Fruit fly (Drosophila melanogaster) whole organism, embryonic: ENCODE data around the gene CG1801.

ENCODE experiments used
- Aef1 ChIP-seq: fragments of 200-800 bp; sonication (Bioruptor generic); IDR thresholded peaks from 3 replicates; pipeline ENCODE4 v1.3.6; 2022; ENCODE audit warnings: missing biosample characterization, missing genetic modification characterization
- CG10366 ChIP-seq: fragments of 200-800 bp; sonication (Bioruptor generic); IDR thresholded peaks from 2 replicates; pipeline ENCODE4 v1.3.6; 2022; ENCODE audit warnings: missing biosample characterization, missing genetic modification characterization
- CG10431 ChIP-seq: fragments of 200-800 bp; sonication (Bioruptor generic); optimal IDR thresholded peaks from 3 replicates; lab custom pipeline; 2018; ENCODE audit warnings: missing biosample characterization, mild to moderate bottlenecking, missing genetic modification characterization
- CG10565 ChIP-seq: fragments of 200-800 bp; sonication (Bioruptor generic); optimal IDR thresholded peaks from 3 replicates; lab custom pipeline; 2016; ENCODE audit warnings: missing biosample characterization, mild to moderate bottlenecking, missing genetic modification characterization
- CG11504 ChIP-seq: fragments of 200-800 bp; sonication (Bioruptor generic); optimal IDR thresholded peaks from 3 replicates; lab custom pipeline; 2019; ENCODE audit warnings: missing biosample characterization, mild to moderate bottlenecking, missing genetic modification characterization, moderate library complexity
- CG14710 ChIP-seq: fragments of 200-800 bp; sonication (Bioruptor generic); optimal IDR thresholded peaks from 3 replicates; lab custom pipeline; 2019; ENCODE audit warnings: missing biosample characterization, mild to moderate bottlenecking, missing genetic modification characterization, moderate library complexity
- CG14965 ChIP-seq: fragments of 200-800 bp; sonication (Bioruptor generic); optimal IDR thresholded peaks from 2 replicates; lab custom pipeline; 2016; ENCODE audit warnings: missing biosample characterization, missing genetic modification characterization, borderline replicate concordance
- CG15514 ChIP-seq: fragments of 200-800 bp; sonication (Bioruptor generic); optimal IDR thresholded peaks from 3 replicates; lab custom pipeline; 2017; ENCODE audit warnings: missing biosample characterization, missing genetic modification characterization, mild to moderate bottlenecking, moderate library complexity, missing genetic modification reagents
- CG1832 ChIP-seq: fragments of 200-800 bp; sonication (Bioruptor generic); optimal IDR thresholded peaks from 2 replicates; lab custom pipeline; 2017; ENCODE audit warnings: missing biosample characterization, mild to moderate bottlenecking, missing genetic modification characterization, inconsistent platforms
- CG2712 ChIP-seq: fragments of 200-800 bp; optimal IDR thresholded peaks from 3 replicates; lab custom pipeline; 2019; ENCODE audit warnings: missing biosample characterization, mild to moderate bottlenecking, missing genetic modification characterization, moderate library complexity
- CG30403 ChIP-seq: fragments of 200-800 bp; sonication (Bioruptor generic); optimal IDR thresholded peaks from 3 replicates; lab custom pipeline; 2016; ENCODE audit warnings: missing biosample characterization, missing genetic modification characterization
- CG3847 ChIP-seq: fragments of 200-800 bp; sonication (Bioruptor generic); IDR thresholded peaks from 2 replicates; pipeline ENCODE4 v1.3.6; 2022; ENCODE audit warnings: missing biosample characterization, missing genetic modification characterization
- CG5245 ChIP-seq: fragments of 200-800 bp; sonication (Bioruptor generic); optimal IDR thresholded peaks from 3 replicates; lab custom pipeline; 2016; ENCODE audit warnings: missing biosample characterization, missing genetic modification characterization
- CG6175 ChIP-seq: fragments of 200-800 bp; sonication (Bioruptor generic); IDR thresholded peaks from 3 replicates; pipeline ENCODE4 v1.3.6; 2022; ENCODE audit warnings: missing biosample characterization, missing genetic modification characterization
- CG6689 ChIP-seq: fragments of 200-800 bp; sonication (Bioruptor generic); IDR thresholded peaks from 2 replicates; pipeline ENCODE4 v1.3.6; 2022; ENCODE audit warnings: missing biosample characterization, missing genetic modification characterization
- CG6813 ChIP-seq: fragments of 200-800 bp; sonication (Bioruptor generic); optimal IDR thresholded peaks from 2 replicates; lab custom pipeline; 2017; ENCODE audit warnings: missing biosample characterization, missing genetic modification characterization, mild to moderate bottlenecking, moderate library complexity, missing genetic modification reagents
- CG7372 ChIP-seq: fragments of 200-800 bp; sonication (Bioruptor generic); IDR thresholded peaks from 2 replicates; pipeline ENCODE4 v1.3.6; 2022; ENCODE audit warnings: missing biosample characterization, missing genetic modification characterization
- CG7786 ChIP-seq: fragments of 200-800 bp; sonication (Bioruptor generic); optimal IDR thresholded peaks from 2 replicates; lab custom pipeline; 2016; ENCODE audit warnings: missing biosample characterization, missing genetic modification characterization
- CG8388 ChIP-seq: fragments of 200-800 bp; sonication (Bioruptor generic); optimal IDR thresholded peaks from 2 replicates; lab custom pipeline; 2019; ENCODE audit warnings: missing biosample characterization, mild to moderate bottlenecking, missing genetic modification characterization, moderate library complexity
- CG9817 ChIP-seq: fragments of 200-800 bp; sonication (Bioruptor generic); optimal IDR thresholded peaks from 2 replicates; lab custom pipeline; 2018; ENCODE audit warnings: missing biosample characterization, mild to moderate bottlenecking, missing genetic modification characterization, moderate library complexity
- Dbx ChIP-seq: fragments of 200-800 bp; sonication (Bioruptor generic); IDR thresholded peaks from 3 replicates; pipeline ENCODE4 v1.3.6; 2022; ENCODE audit warnings: missing biosample characterization, missing genetic modification characterization
- Deaf1 ChIP-seq: fragments of 200-800 bp; optimal IDR thresholded peaks from 3 replicates; lab custom pipeline; 2019; ENCODE audit warnings: missing biosample characterization, mild to moderate bottlenecking, missing genetic modification characterization, moderate library complexity
- Dp ChIP-seq: fragments of 200-800 bp; sonication (Bioruptor generic); optimal IDR thresholded peaks from 2 replicates; lab custom pipeline; 2018; ENCODE audit warnings: missing biosample characterization, mild to moderate bottlenecking, missing genetic modification characterization, moderate library complexity
- Eip74EF ChIP-seq, 2 experiments: fragments of 200-800 bp in 1 of 2; fragments of >200 bp in 1 of 2; sonication (Bioruptor generic) in 1 of 2; optimal IDR thresholded peaks; 2 replicates each; lab custom pipeline; 2017 to 2019; ENCODE audit warnings: missing biosample characterization in 2 of 2, missing genetic modification characterization in 2 of 2, mild to moderate bottlenecking in 1 of 2, moderate library complexity in 1 of 2
- Elba2 ChIP-seq: fragments of 200-800 bp; sonication (Bioruptor generic); optimal IDR thresholded peaks from 3 replicates; lab custom pipeline; 2016; ENCODE audit warnings: missing biosample characterization, missing genetic modification characterization
- HLHmδ ChIP-seq: fragments of 200-800 bp; sonication (Bioruptor generic); optimal IDR thresholded peaks from 2 replicates; lab custom pipeline; 2018; ENCODE audit warnings: missing biosample characterization, mild to moderate bottlenecking, missing genetic modification characterization, moderate library complexity
- Hr39 ChIP-seq: fragments of >200 bp; optimal IDR thresholded peaks from 2 replicates; lab custom pipeline; 2017
- NFAT ChIP-seq: fragments of 200-800 bp; sonication (Bioruptor generic); IDR thresholded peaks from 2 replicates; pipeline ENCODE4 v1.3.6; 2022; ENCODE audit warnings: missing biosample characterization, missing genetic modification characterization
- Optix ChIP-seq: fragments of 200-800 bp; sonication (Bioruptor generic); IDR thresholded peaks from 3 replicates; pipeline ENCODE4 v1.3.6; 2022; ENCODE audit warnings: missing biosample characterization, missing genetic modification characterization
- Sry-β ChIP-seq: fragments of 200-800 bp; sonication (Bioruptor generic); optimal IDR thresholded peaks from 2 replicates; lab custom pipeline; 2018; ENCODE audit warnings: missing biosample characterization, mild to moderate bottlenecking, missing genetic modification characterization, moderate library complexity
- Xbp1 ChIP-seq: fragments of 200-800 bp; sonication (Bioruptor generic); optimal IDR thresholded peaks from 3 replicates; lab custom pipeline; 2016; ENCODE audit warnings: missing biosample characterization, mild to moderate bottlenecking, missing genetic modification characterization
- ap ChIP-seq: fragments of 200-800 bp; sonication (Bioruptor generic); IDR thresholded peaks from 2 replicates; pipeline ENCODE4 v1.3.6; 2022; ENCODE audit warnings: missing biosample characterization, missing genetic modification characterization
- br ChIP-seq: fragments of >200 bp; optimal IDR thresholded peaks from 2 replicates; lab custom pipeline; 2017
- cad ChIP-seq: fragments of >200 bp; optimal IDR thresholded peaks from 2 replicates; lab custom pipeline; 2017; ENCODE audit warnings: missing biosample characterization, missing genetic modification characterization
- cg ChIP-seq: fragments of 200-800 bp; sonication (Bioruptor generic); optimal IDR thresholded peaks from 3 replicates; lab custom pipeline; 2019; ENCODE audit warnings: missing biosample characterization, mild to moderate bottlenecking, missing genetic modification characterization, moderate library complexity
- chm ChIP-seq: fragments of 200-800 bp; sonication (Bioruptor generic); IDR thresholded peaks from 2 replicates; pipeline ENCODE4 v1.3.6; 2022; ENCODE audit warnings: missing biosample characterization, missing genetic modification characterization
- fd3F ChIP-seq: fragments of 200-800 bp; sonication (Bioruptor generic); optimal IDR thresholded peaks from 2 replicates; lab custom pipeline; 2018; ENCODE audit warnings: missing biosample characterization, mild to moderate bottlenecking, missing genetic modification characterization, moderate library complexity
- gsb-n ChIP-seq: fragments of 200-800 bp; sonication (Bioruptor generic); optimal IDR thresholded peaks from 3 replicates; lab custom pipeline; 2018; ENCODE audit warnings: missing biosample characterization, mild to moderate bottlenecking, missing genetic modification characterization
- hth ChIP-seq: fragments of >200 bp; optimal IDR thresholded peaks from 2 replicates; lab custom pipeline; 2017; ENCODE audit warnings: inconsistent platforms
- insv ChIP-seq, 2 experiments: fragments of 200-800 bp; sonication (Bioruptor generic); optimal IDR thresholded peaks; 3 replicates each; lab custom pipeline; 2016 to 2018; ENCODE audit warnings: missing biosample characterization in 2 of 2, missing genetic modification characterization in 2 of 2
- inv ChIP-seq: fragments of 200-800 bp; sonication (Bioruptor generic); IDR thresholded peaks from 2 replicates; pipeline ENCODE4 v1.3.6; 2022; ENCODE audit warnings: missing biosample characterization, missing genetic modification characterization; ENCODE audit not compliant: partially characterized antibody
- knrl ChIP-seq: fragments of 200-800 bp; sonication (Bioruptor generic); IDR thresholded peaks from 3 replicates; pipeline ENCODE4 v1.3.6; 2022; ENCODE audit warnings: missing biosample characterization, missing genetic modification characterization; ENCODE audit not compliant: partially characterized antibody
- lola ChIP-seq, 3 experiments: fragments of >200 bp in 2 of 3; fragments of 200-800 bp in 1 of 3; sonication (Bioruptor generic) in 1 of 3; optimal IDR thresholded peaks; 2 replicates each; lab custom pipeline; 2017 to 2019; ENCODE audit warnings: missing biosample characterization in 3 of 3, missing genetic modification characterization in 3 of 3, mild to moderate bottlenecking in 1 of 3, moderate library complexity in 1 of 3
- otp ChIP-seq: fragments of 200-800 bp; sonication (Bioruptor generic); IDR thresholded peaks from 3 replicates; pipeline ENCODE4, ENCODE4 v1.3.6; 2022; ENCODE audit warnings: missing biosample characterization, missing genetic modification characterization
- prd ChIP-seq, 3 experiments: fragments of >200 bp in 2 of 3; fragments of 200-800 bp in 1 of 3; sonication (Bioruptor generic) in 1 of 3; optimal IDR thresholded peaks in 2 of 3; IDR thresholded peaks in 1 of 3; 2 replicates in 2 of 3; 3 replicates in 1 of 3; pipeline versions ENCODE4 v1.3.6 to Lab custom; 2017 to 2022; ENCODE audit warnings: missing biosample characterization in 1 of 3, missing genetic modification characterization in 1 of 3
- rib ChIP-seq: fragments of 200-800 bp; sonication (Bioruptor generic); IDR thresholded peaks from 2 replicates; pipeline ENCODE4 v1.3.6; 2022; ENCODE audit warnings: missing biosample characterization, missing genetic modification characterization
- so ChIP-seq: fragments of 200-800 bp; sonication (Bioruptor generic); IDR thresholded peaks from 3 replicates; pipeline ENCODE4 v1.3.6; 2022; ENCODE audit warnings: missing biosample characterization, missing genetic modification characterization
- wor ChIP-seq: fragments of 200-800 bp; sonication (Bioruptor generic); IDR thresholded peaks from 2 replicates; pipeline ENCODE4 v1.3.6; 2022; ENCODE audit warnings: missing biosample characterization, missing genetic modification characterization

CG1801 gene

dm6 chrX:21281039-21281911 lies 36.0 kb downstream of the CG1801 start, which contains the start of gene Mnr (continued):
- no peak for TF ChIP-seq CG6813 (GFP tag; lab: Kevin White, UChicago)
- 0 out of 3 replicates have a peak, but pooled peaks have one; percentile 9 for TF ChIP-seq so (GFP tag; lab: Robert Waterston, UW)
- no peak for TF ChIP-seq hth (lab: Kevin White, UChicago)
- TF ChIP-seq wor (GFP tag; lab: Robert Waterston, UW), result no peak
- peak; percentile 85 for TF ChIP-seq Hr39
- TF ChIP-seq lola (GFP tag; optimal IDR thresholded peaks at IDR 0.05; lab: Kevin White, UChicago), result peak in 1 of 3 experiments; percentile 15
- TF ChIP-seq CG10431 (GFP tag; lab: Kevin White, UChicago), result no peak
- no peak for TF ChIP-seq Dp (GFP tag; lab: Kevin White, UChicago)
- no peak; the same call in 2 of the 3 replicates for TF ChIP-seq Aef1 (GFP tag; lab: Robert Waterston, UW)
- no peak for TF ChIP-seq gsb-n (tag; lab: Kevin White, UChicago)
- TF ChIP-seq cad (GFP tag; lab: Kevin White, UChicago), result no peak
- no peak for TF ChIP-seq Sry-β (GFP tag; lab: Kevin White, UChicago)
- TF ChIP-seq fd3F (GFP tag; lab: Kevin White, UChicago), result no peak
- TF ChIP-seq cg (GFP tag; lab: Kevin White, UChicago), result peak; percentile 57
- peak; percentile 71 for TF ChIP-seq CG1832
- TF ChIP-seq CG10366 (GFP tag; lab: Robert Waterston, UW), result no peak
- TF ChIP-seq Dbx (GFP tag; lab: Robert Waterston, UW), result 0 out of 3 replicates have a peak, but pooled peaks have one; percentile 23
- no peak for TF ChIP-seq prd (optimal IDR thresholded peaks at IDR 0.05; lab: Kevin White, UChicago)
- no peak for TF ChIP-seq prd (GFP tag; IDR thresholded peaks at IDR 0.05; lab: Robert Waterston, UW)
- TF ChIP-seq CG30403 (GFP tag; lab: Kevin White, UChicago), result peak; percentile 30
- TF ChIP-seq CG7786 (GFP tag; lab: Kevin White, UChicago), result peak; percentile 5
- TF ChIP-seq Deaf1 (tag; lab: Kevin White, UChicago), result peak; percentile 100
- peak; percentile 95 for TF ChIP-seq CG6175
- TF ChIP-seq chm (GFP tag; lab: Robert Waterston, UW), result no peak; the same call in 1 of the 2 replicates
- TF ChIP-seq CG11504 (tag; lab: Kevin White, UChicago), result peak; percentile 7
- TF ChIP-seq inv (GFP tag; lab: Robert Waterston, UW), result no peak
- TF ChIP-seq CG7372, result no peak
- no peak for TF ChIP-seq Eip74EF (GFP tag; optimal IDR thresholded peaks at IDR 0.05; lab: Kevin White, UChicago)
- TF ChIP-seq CG6689 (GFP tag; lab: Robert Waterston, UW), result no peak
- no peak for TF ChIP-seq ap (GFP tag; lab: Robert Waterston, UW)
- TF ChIP-seq CG15514 (GFP tag; lab: Kevin White, UChicago), result peak; percentile 24
- no peak for TF ChIP-seq CG14710 (tag; lab: Kevin White, UChicago)
- 0 out of 3 replicates have a peak, but pooled peaks have one; percentile 30 for TF ChIP-seq knrl (GFP tag; lab: Robert Waterston, UW)
- no peak for TF ChIP-seq Optix (GFP tag; lab: Robert Waterston, UW)
- no peak for TF ChIP-seq CG10565 (GFP tag; lab: Kevin White, UChicago)
- peak; percentile 73 for TF ChIP-seq rib (GFP tag; lab: Robert Waterston, UW)
- TF ChIP-seq CG9817 (tag; lab: Kevin White, UChicago), result no peak
- TF ChIP-seq HLHmδ (GFP tag; lab: Kevin White, UChicago), result no peak
- TF ChIP-seq CG14965 (GFP tag; lab: Kevin White, UChicago), result no peak
- TF ChIP-seq NFAT (GFP tag; lab: Robert Waterston, UW), result peak; percentile 21; the same call in 1 of the 2 replicates
- TF ChIP-seq CG5245 (GFP tag; lab: Kevin White, UChicago), result no peak
- TF ChIP-seq Xbp1 (GFP tag; lab: Kevin White, UChicago), result no peak
- TF ChIP-seq br (lab: Kevin White, UChicago), result no peak
- TF ChIP-seq otp (GFP tag; lab: Robert Waterston, UW), result peak; percentile 33; the same call in 1 of the 3 replicates
- no peak for TF ChIP-seq Elba2 (GFP tag; lab: Kevin White, UChicago)
- TF ChIP-seq CG2712 (tag; lab: Kevin White, UChicago), result no peak
- TF ChIP-seq CG3847 (GFP tag; lab: Robert Waterston, UW), result no peak
- TF ChIP-seq insv (GFP tag; optimal IDR thresholded peaks at IDR 0.05; lab: Kevin White, UChicago), result no peak
- peak; percentile 70 for TF ChIP-seq CG8388 (GFP tag; lab: Kevin White, UChicago)
